Fruit fly (Drosophila melanogaster): ENCODE results near the gene colt.

The colt gene

DNA sequence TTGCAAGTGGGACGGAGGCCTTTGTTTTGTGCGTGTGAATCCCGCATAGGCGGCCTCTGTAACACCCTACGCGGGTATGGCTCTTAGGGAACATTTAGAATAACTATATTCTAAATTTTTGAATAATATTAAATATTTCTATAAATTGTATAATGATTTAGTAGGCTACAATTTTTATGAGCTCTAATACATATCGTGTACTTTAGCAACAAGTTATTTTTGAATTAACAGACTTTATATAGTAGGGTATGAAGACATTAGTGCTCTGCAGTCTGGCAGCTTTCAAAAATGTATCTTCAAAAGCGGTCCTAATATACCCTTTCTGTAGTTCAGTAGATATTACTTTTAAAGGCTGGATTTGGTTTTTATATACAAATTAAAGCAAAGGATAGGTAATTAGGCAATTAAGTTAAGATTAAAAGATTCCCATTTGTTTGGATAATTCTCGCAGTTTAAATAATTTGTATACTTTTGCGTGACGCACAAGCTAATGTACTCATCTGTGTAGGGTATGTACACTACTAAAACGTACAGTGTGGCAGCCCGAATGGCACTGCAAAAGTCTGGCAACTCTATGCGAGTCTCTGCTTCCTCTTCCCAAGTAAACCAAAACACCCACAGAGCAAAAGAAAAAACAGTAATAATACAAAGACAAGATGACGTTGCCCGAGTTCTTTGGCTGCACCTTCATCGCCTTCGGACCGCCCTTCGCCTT lies 4.1 kb downstream of the colt start, which contains the start of the genes Snx21 and aph-1 (continued):
- peak; percentile 93 for TF ChIP-seq Fer1 (GFP tag; optimal IDR thresholded peaks at IDR 0.05)
- peak; percentile 60; the same call in 1 of the 2 replicates for TF ChIP-seq CG17612 (GFP tag; IDR thresholded peaks at IDR 0.05)
- TF ChIP-seq CG31441 (GFP tag; IDR thresholded peaks at IDR 0.05), result peak; percentile 94
- peak; percentile 80 for TF ChIP-seq CG6272 (GFP tag; IDR thresholded peaks at IDR 0.05)
- TF ChIP-seq CG7928 (GFP tag; optimal IDR thresholded peaks at IDR 0.05), result peak; percentile 65
- peak in 1 of 3 experiments; percentile 93 for TF ChIP-seq lola (GFP tag; optimal IDR thresholded peaks at IDR 0.05)
- TF ChIP-seq MESR4 (GFP tag; optimal IDR thresholded peaks at IDR 0.05), result peak; percentile 56
- no peak for TF ChIP-seq CG15479 (GFP tag; optimal IDR thresholded peaks at IDR 0.05)
- TF ChIP-seq exex (tag; optimal IDR thresholded peaks at IDR 0.05), result peak; percentile 77
- TF ChIP-seq row (GFP tag; IDR thresholded peaks at IDR 0.05), result peak; percentile 100
- TF ChIP-seq CG1832 (GFP tag; optimal IDR thresholded peaks at IDR 0.05), result no peak
- peak; percentile 72 for TF ChIP-seq gt (GFP tag; IDR thresholded peaks at IDR 0.05)
- TF ChIP-seq grn (GFP tag; optimal IDR thresholded peaks at IDR 0.05), result peak; percentile 25
- TF ChIP-seq CG4854 (GFP tag; optimal IDR thresholded peaks at IDR 0.05), result peak; percentile 72
- peak; percentile 48 for TF ChIP-seq Nf-YA (GFP tag; IDR thresholded peaks at IDR 0.05)
- TF ChIP-seq Abd-B (GFP tag; optimal IDR thresholded peaks at IDR 0.05), result peak; percentile 93
- no peak for TF ChIP-seq CG34224 (GFP tag; IDR thresholded peaks at IDR 0.05; ENCODE audit: partially characterized antibody)
- peak; percentile 89 for TF ChIP-seq CG9437 (GFP tag; optimal IDR thresholded peaks at IDR 0.05)
- peak; percentile 86 for TF ChIP-seq klu (GFP tag; IDR thresholded peaks at IDR 0.05)
- no peak for TF ChIP-seq pita (GFP tag; optimal IDR thresholded peaks at IDR 0.05)
- peak; percentile 79 for TF ChIP-seq H2.0 (GFP tag; IDR thresholded peaks at IDR 0.05)
- TF ChIP-seq ssp (GFP tag; IDR thresholded peaks at IDR 0.05), result peak; percentile 80
- TF ChIP-seq lbe (GFP tag; optimal IDR thresholded peaks at IDR 0.05), result peak; percentile 88
- no peak for TF ChIP-seq sna (GFP tag; IDR thresholded peaks at IDR 0.05; ENCODE audit: partially characterized antibody)
- TF ChIP-seq CG11695 (GFP tag; IDR thresholded peaks at IDR 0.05), result peak; percentile 93
- peak; percentile 28; the same call in 1 of the 2 replicates for TF ChIP-seq CG13287 (GFP tag; IDR thresholded peaks at IDR 0.05; ENCODE audit: partially characterized antibody)
- TF ChIP-seq fd3F (GFP tag; optimal IDR thresholded peaks at IDR 0.05), result peak; percentile 88
- peak; percentile 91 for TF ChIP-seq bcd (GFP tag; optimal IDR thresholded peaks at IDR 0.05)
- TF ChIP-seq org-1 (GFP tag; optimal IDR thresholded peaks at IDR 0.05), result peak; percentile 86
- peak; percentile 84 for TF ChIP-seq kah (GFP tag; optimal IDR thresholded peaks at IDR 0.05)
- peak; percentile 79 for TF ChIP-seq CG30020 (tag; optimal IDR thresholded peaks at IDR 0.05)
- peak; percentile 92 for TF ChIP-seq dmrt11E (tag; optimal IDR thresholded peaks at IDR 0.05)
- peak; percentile 78 for TF ChIP-seq gro (GFP tag; optimal IDR thresholded peaks at IDR 0.05)
- peak; percentile 82 for TF ChIP-seq CG18764 (GFP tag; optimal IDR thresholded peaks at IDR 0.05)
- TF ChIP-seq da (GFP tag; optimal IDR thresholded peaks at IDR 0.05), result peak; percentile 52
- peak; percentile 80 for TF ChIP-seq GATAe (GFP tag; conservative IDR thresholded peaks at IDR 0.05)
- TF ChIP-seq CG2120 (GFP tag; optimal IDR thresholded peaks at IDR 0.05), result peak; percentile 94
- TF ChIP-seq CG17361 (GFP tag; IDR thresholded peaks at IDR 0.05), result peak; percentile 95
- TF ChIP-seq Max (GFP tag; optimal IDR thresholded peaks at IDR 0.05), result peak; percentile 91
- TF ChIP-seq onecut (GFP tag; IDR thresholded peaks at IDR 0.05), result peak; percentile 80
- peak; percentile 82 for TF ChIP-seq nau (GFP tag; optimal IDR thresholded peaks at IDR 0.05)
- TF ChIP-seq MTF-1 (GFP tag; optimal IDR thresholded peaks at IDR 0.05; ENCODE audit: borderline replicate concordance), result peak; percentile 50
- peak; percentile 93 for TF ChIP-seq HLH54F (GFP tag; optimal IDR thresholded peaks at IDR 0.05)
- peak; percentile 67 for TF ChIP-seq CG11085 (GFP tag; IDR thresholded peaks at IDR 0.05)
- TF ChIP-seq pb (GFP tag; optimal IDR thresholded peaks at IDR 0.05), result peak; percentile 74
- peak; percentile 77 for TF ChIP-seq Hmx (GFP tag; optimal IDR thresholded peaks at IDR 0.05)
- TF ChIP-seq CG16813 (GFP tag; IDR thresholded peaks at IDR 0.05; ENCODE audit: partially characterized antibody), result peak; percentile 18; the same call in 1 of the 3 replicates
- TF ChIP-seq HmgZ (tag; optimal IDR thresholded peaks at IDR 0.05), result peak; percentile 85
- TF ChIP-seq CG18476 (GFP tag; optimal IDR thresholded peaks at IDR 0.05), result peak; percentile 86
